Worm (Caenorhabditis elegans) whole organism, L2 larva: ENCODE results near the gene Y39A1A.10.

Source experiments
- C34F6.9 ChIP-seq: fragments of 150-350 bp; optimal IDR thresholded peaks from 2 replicates; lab custom pipeline; 2014; ENCODE audit warnings: missing biosample characterization, missing genetic modification characterization
- Y55F3AM.14 ChIP-seq: fragments of 200-800 bp; sonication (Bioruptor generic); optimal IDR thresholded peaks from 2 replicates; lab custom pipeline; 2018; ENCODE audit warnings: mild to moderate bottlenecking, missing genetic modification characterization, missing compliant biosample characterization
- ZK546.5 ChIP-seq: sonication (generic microtip); optimal IDR thresholded peaks from 2 replicates; lab custom pipeline; 2017; ENCODE audit warnings: missing biosample characterization, missing genetic modification characterization
- alr-1 ChIP-seq: fragments of 150-350 bp; optimal IDR thresholded peaks from 2 replicates; lab custom pipeline; 2014; ENCODE audit warnings: missing biosample characterization, missing genetic modification characterization
- aly-2 ChIP-seq: fragments of 150-350 bp; optimal IDR thresholded peaks from 2 replicates; lab custom pipeline; 2014; ENCODE audit warnings: missing biosample characterization, missing genetic modification characterization
- ama-1 ChIP-seq: fragments of 150-350 bp; optimal IDR thresholded peaks from 2 replicates; lab custom pipeline; 2018; ENCODE audit warnings: inconsistent platforms
- blmp-1 ChIP-seq: sonication (generic microtip); optimal IDR thresholded peaks from 2 replicates; lab custom pipeline; 2017; ENCODE audit warnings: missing genetic modification characterization, mild to moderate bottlenecking, missing compliant biosample characterization, antibody characterized with exemption, moderate library complexity; ENCODE audit not compliant: insufficient read depth
- ceh-16 ChIP-seq: fragments of 150-350 bp; optimal IDR thresholded peaks from 2 replicates; lab custom pipeline; 2014; ENCODE audit warnings: missing biosample characterization, missing genetic modification characterization
- ceh-82 ChIP-seq: fragments of 150-350 bp; optimal IDR thresholded peaks from 2 replicates; lab custom pipeline; 2014; ENCODE audit warnings: missing biosample characterization, missing genetic modification characterization
- crh-2 ChIP-seq: sonication (generic microtip); optimal IDR thresholded peaks from 2 replicates; lab custom pipeline; 2017; ENCODE audit warnings: missing biosample characterization, missing genetic modification characterization
- dmd-4 ChIP-seq: sonication (generic microtip); optimal IDR thresholded peaks from 2 replicates; lab custom pipeline; 2017; ENCODE audit warnings: missing biosample characterization, missing genetic modification characterization
- egl-27 ChIP-seq: sonication (generic microtip); optimal IDR thresholded peaks from 3 replicates; lab custom pipeline; 2017; ENCODE audit warnings: missing biosample characterization, missing genetic modification reagents, missing genetic modification characterization
- elt-1 ChIP-seq: fragments of 150-350 bp; optimal IDR thresholded peaks from 2 replicates; lab custom pipeline; 2014; ENCODE audit warnings: missing biosample characterization, missing genetic modification characterization
- fos-1 ChIP-seq: fragments of 150-350 bp; optimal IDR thresholded peaks from 2 replicates; lab custom pipeline; 2014; ENCODE audit warnings: missing biosample characterization, missing genetic modification characterization
- gmeb-1 ChIP-seq: fragments of 150-350 bp; optimal IDR thresholded peaks from 2 replicates; lab custom pipeline; 2014; ENCODE audit warnings: missing biosample characterization, missing genetic modification characterization
- lin-11 ChIP-seq: fragments of 150-350 bp; sonication (generic microtip); optimal IDR thresholded peaks from 2 replicates; lab custom pipeline; 2014; ENCODE audit warnings: missing biosample characterization, missing genetic modification characterization, inconsistent platforms, mixed read lengths
- lin-39 ChIP-seq: fragments of 150-350 bp; optimal IDR thresholded peaks from 2 replicates; lab custom pipeline; 2014; ENCODE audit warnings: missing biosample characterization, missing genetic modification reagents, missing genetic modification characterization
- lsy-2 ChIP-seq, 2 experiments: fragments of 150-350 bp in 1 of 2; sonication (generic microtip) in 1 of 2; optimal IDR thresholded peaks; 2 replicates each; lab custom pipeline; 2014 to 2017; ENCODE audit warnings: missing biosample characterization in 2 of 2, missing genetic modification characterization in 2 of 2
- mbf-1 ChIP-seq: sonication (generic microtip); optimal IDR thresholded peaks from 2 replicates; lab custom pipeline; 2017; ENCODE audit warnings: missing biosample characterization, missing genetic modification characterization
- nhr-10 ChIP-seq: sonication (generic microtip); optimal IDR thresholded peaks from 2 replicates; lab custom pipeline; 2017; ENCODE audit warnings: missing biosample characterization, missing genetic modification characterization
- nhr-11 ChIP-seq: fragments of 150-350 bp; optimal IDR thresholded peaks from 2 replicates; lab custom pipeline; 2014; ENCODE audit warnings: missing biosample characterization, missing genetic modification characterization
- nhr-12 ChIP-seq: fragments of 150-350 bp; optimal IDR thresholded peaks from 2 replicates; lab custom pipeline; 2014; ENCODE audit warnings: missing biosample characterization, missing genetic modification characterization
- nhr-129 ChIP-seq: fragments of 150-350 bp; optimal IDR thresholded peaks from 2 replicates; lab custom pipeline; 2014; ENCODE audit warnings: missing biosample characterization, missing genetic modification characterization
- nhr-21 ChIP-seq: fragments of 150-350 bp; optimal IDR thresholded peaks from 2 replicates; lab custom pipeline; 2014; ENCODE audit warnings: missing biosample characterization, missing genetic modification characterization
- nhr-23 ChIP-seq: fragments of 150-350 bp; optimal IDR thresholded peaks from 2 replicates; lab custom pipeline; 2014; ENCODE audit warnings: missing biosample characterization, missing genetic modification reagents, missing genetic modification characterization
- nhr-237 ChIP-seq: fragments of 150-350 bp; optimal IDR thresholded peaks from 2 replicates; lab custom pipeline; 2014; ENCODE audit warnings: missing biosample characterization, missing genetic modification characterization
- nhr-25 ChIP-seq: fragments of 150-350 bp; sonication (generic microtip); optimal IDR thresholded peaks from 3 replicates; lab custom pipeline; 2014; ENCODE audit warnings: missing biosample characterization, missing genetic modification characterization
- nhr-6 ChIP-seq: fragments of 150-350 bp; optimal IDR thresholded peaks from 2 replicates; lab custom pipeline; 2014; ENCODE audit warnings: missing biosample characterization, missing genetic modification characterization
- nhr-77 ChIP-seq: fragments of 150-350 bp; optimal IDR thresholded peaks from 2 replicates; lab custom pipeline; 2014; ENCODE audit warnings: missing biosample characterization, missing genetic modification characterization
- sem-4 ChIP-seq: fragments of 150-350 bp; optimal IDR thresholded peaks from 2 replicates; lab custom pipeline; 2014; ENCODE audit warnings: missing biosample characterization, missing genetic modification reagents, missing genetic modification characterization
- sma-3 ChIP-seq: sonication (generic microtip); optimal IDR thresholded peaks from 2 replicates; lab custom pipeline; 2016; ENCODE audit warnings: missing genetic modification reagents, missing genetic modification characterization, missing compliant biosample characterization
- sma-9 ChIP-seq, 2 experiments: fragments of 150-350 bp in 1 of 2; sonication (generic microtip) in 1 of 2; optimal IDR thresholded peaks; 2 replicates each; lab custom pipeline; 2014 to 2016; ENCODE audit warnings: missing genetic modification characterization in 2 of 2, mild to moderate bottlenecking in 1 of 2, missing biosample characterization in 1 of 2, missing compliant biosample characterization in 1 of 2, missing genetic modification reagents in 1 of 2, moderate library complexity in 1 of 2
- snpc-4 ChIP-seq: fragments of 150-350 bp; optimal IDR thresholded peaks from 2 replicates; lab custom pipeline; 2014; ENCODE audit warnings: missing biosample characterization, missing genetic modification characterization
- unc-39 ChIP-seq: fragments of 150-350 bp; optimal IDR thresholded peaks from 2 replicates; lab custom pipeline; 2014; ENCODE audit warnings: missing biosample characterization, missing genetic modification characterization
- unc-55 ChIP-seq: fragments of 150-350 bp; sonication (generic microtip); optimal IDR thresholded peaks from 3 replicates; lab custom pipeline; 2014; ENCODE audit warnings: missing biosample characterization, missing genetic modification reagents, missing genetic modification characterization
- unc-62 ChIP-seq: fragments of 150-350 bp; optimal IDR thresholded peaks from 2 replicates; lab custom pipeline; 2014; ENCODE audit warnings: missing biosample characterization, missing genetic modification reagents, missing genetic modification characterization
- zag-1 ChIP-seq: fragments of 150-350 bp; optimal IDR thresholded peaks from 2 replicates; lab custom pipeline; 2014; ENCODE audit warnings: missing biosample characterization, missing genetic modification characterization
- ztf-1 ChIP-seq: fragments of 200-800 bp; sonication (Bioruptor generic); conservative IDR thresholded peaks from 2 replicates; pipeline ENCODE4 v1.3.6; 2022; ENCODE audit warnings: missing genetic modification characterization, missing compliant biosample characterization
- ztf-11 ChIP-seq: sonication (generic microtip); optimal IDR thresholded peaks from 2 replicates; lab custom pipeline; 2017; ENCODE audit warnings: missing biosample characterization, missing genetic modification characterization
- ztf-4 ChIP-seq: fragments of 150-350 bp; optimal IDR thresholded peaks from 2 replicates; lab custom pipeline; 2014; ENCODE audit warnings: missing biosample characterization, missing genetic modification characterization

The Y39A1A.10 gene

ce11 chrIII:10592074-10592473 is 40.5 kb upstream of the Y39A1A.10 start:
- no peak for TF ChIP-seq alr-1 (tag; lab: Kevin White, UChicago)
- no peak for TF ChIP-seq lin-39 (tag; lab: Kevin White, UChicago)
- no peak for TF ChIP-seq ceh-82
- TF ChIP-seq blmp-1 = no peak
- TF ChIP-seq ama-1 = no peak
- TF ChIP-seq nhr-129 (tag; lab: Kevin White, UChicago) = no peak
- TF ChIP-seq nhr-10 = no peak
- no peak for TF ChIP-seq unc-62 (GFP tag; lab: Kevin White, UChicago)
- no peak for TF ChIP-seq nhr-12 (tag; lab: Kevin White, UChicago)
- TF ChIP-seq sma-9 (GFP tag; optimal IDR thresholded peaks at IDR 0.05; lab: Kevin White, UChicago) = no peak
- no peak for TF ChIP-seq sma-9 (tag; optimal IDR thresholded peaks at IDR 0.05; lab: Kevin White, UChicago)
- no peak for TF ChIP-seq nhr-11 (tag; lab: Kevin White, UChicago)
- TF ChIP-seq sma-3 = no peak
- no peak for TF ChIP-seq nhr-77 (tag; lab: Kevin White, UChicago)
- TF ChIP-seq dmd-4 = no peak
- TF ChIP-seq egl-27 (tag; lab: Kevin White, UChicago) = no peak
- TF ChIP-seq lsy-2 (tag; optimal IDR thresholded peaks at IDR 0.05; lab: Kevin White, UChicago) = no peak
- TF ChIP-seq C34F6.9 (tag; lab: Kevin White, UChicago) = no peak

ce11 chrIII:10592729-10593128 is 39.8 kb upstream of the Y39A1A.10 start, which contains the start of gene Y45F3A.8:
Y45F3A.8 (minus strand) TSS chrIII:10592829.
- TF ChIP-seq ztf-11 (tag; lab: Kevin White, UChicago) (no peak), unc-39 (tag; lab: Kevin White, UChicago) (no peak), gmeb-1 (tag; lab: Kevin White, UChicago) (no peak), dmd-4 (no peak), C34F6.9 (tag; lab: Kevin White, UChicago) (no peak), ztf-4 (tag; lab: Kevin White, UChicago) (no peak), lin-39 (tag; lab: Kevin White, UChicago) (no peak), elt-1 (tag; lab: Kevin White, UChicago) (no peak), sem-4 (tag; lab: Kevin White, UChicago) (no peak), nhr-77 (tag; lab: Kevin White, UChicago) (no peak)

- TF ChIP-seq nhr-23 (tag; lab: Kevin White, UChicago) (no peak), sem-4 (tag; lab: Kevin White, UChicago) (no peak), mbf-1 (tag; lab: Kevin White, UChicago) (no peak), zag-1 (tag; lab: Kevin White, UChicago) (no peak), sma-9 (GFP tag; optimal IDR thresholded peaks at IDR 0.05; lab: Kevin White, UChicago) (no peak), sma-9 (tag; optimal IDR thresholded peaks at IDR 0.05; lab: Kevin White, UChicago) (no peak)
Observed at ce11 chrIII:10595066-10595465, 37.5 kb upstream of the Y39A1A.10 start, which contains the start of gene Y45F3A.9. Y45F3A.9 (minus strand) TSS chrIII:10595166.

ce11 chrIII:10596387-10596786 is 36.1 kb upstream of the Y39A1A.10 start, which contains the start of gene Y39A1A.3:
Y39A1A.3 (minus strand) TSS chrIII:10596487.
- TF ChIP-seq zag-1 (tag; lab: Kevin White, UChicago) (no peak), nhr-23 (tag; lab: Kevin White, UChicago) (no peak), ZK546.5 (tag; lab: Kevin White, UChicago) (no peak), blmp-1 (no peak), nhr-6 (tag; lab: Kevin White, UChicago) (no peak), C34F6.9 (tag; lab: Kevin White, UChicago) (no peak), nhr-237 (no peak)

ce11 chrIII:10599699-10600098 is 32.8 kb upstream of the Y39A1A.10 start:
- TF ChIP-seq fos-1 (tag; lab: Kevin White, UChicago) (peak; percentile 98), Y55F3AM.14 (GFP tag; lab: Kevin White, UChicago) (no peak), ztf-4 (tag; lab: Kevin White, UChicago) (no peak), sma-9 (GFP tag; optimal IDR thresholded peaks at IDR 0.05; lab: Kevin White, UChicago) (no peak), sma-9 (tag; optimal IDR thresholded peaks at IDR 0.05; lab: Kevin White, UChicago) (no peak), unc-55 (GFP tag; lab: Kevin White, UChicago) (peak; percentile 67), ceh-16 (tag; lab: Kevin White, UChicago) (peak; percentile 27), blmp-1 (peak; percentile 1), mbf-1 (tag; lab: Kevin White, UChicago) (no peak), dmd-4 (no peak), sma-3 (peak; percentile 31), nhr-25 (tag; lab: Kevin White, UChicago) (peak; percentile 75), C34F6.9 (tag; lab: Kevin White, UChicago) (peak; percentile 88), ztf-1 (GFP tag; lab: Robert Waterston, UW) (no peak), zag-1 (tag; lab: Kevin White, UChicago) (no peak), egl-27 (tag; lab: Kevin White, UChicago) (peak; percentile 49), sem-4 (tag; lab: Kevin White, UChicago) (no peak), nhr-77 (tag; lab: Kevin White, UChicago) (no peak), nhr-21 (peak; percentile 10), nhr-23 (tag; lab: Kevin White, UChicago) (no peak), lsy-2 (tag; optimal IDR thresholded peaks at IDR 0.05; lab: Kevin White, UChicago) (peak; percentile 49 to 85), lin-39 (tag; lab: Kevin White, UChicago) (no peak), ZK546.5 (tag; lab: Kevin White, UChicago) (no peak), nhr-237 (no peak), nhr-129 (tag; lab: Kevin White, UChicago) (peak; percentile 79), nhr-10 (no peak), unc-39 (tag; lab: Kevin White, UChicago) (no peak), aly-2 (no peak), snpc-4 (tag; lab: Kevin White, UChicago) (peak; percentile 23), lin-11 (tag; lab: Kevin White, UChicago) (peak; percentile 50), elt-1 (tag; lab: Kevin White, UChicago) (no peak), crh-2 (peak; percentile 78), nhr-11 (tag; lab: Kevin White, UChicago) (no peak)
